Fruit fly (Drosophila melanogaster) whole organism: ENCODE data around the gene Nprl2.

ENCODE experiments used
- CG8478 ChIP-seq: fragments of >200 bp; optimal IDR thresholded peaks from 2 replicates; lab custom pipeline; 2018; ENCODE audit warnings: inconsistent platforms
- Dll ChIP-seq: fragments of >200 bp; optimal IDR thresholded peaks from 2 replicates; lab custom pipeline; 2017
- EcR ChIP-seq, 2 experiments: fragments of >200 bp; optimal IDR thresholded peaks; 2 replicates each; lab custom pipeline; 2017; ENCODE audit warnings: missing biosample characterization in 2 of 2, missing genetic modification characterization in 2 of 2, missing genetic modification reagents in 2 of 2
- pan ChIP-seq: fragments of >200 bp; optimal IDR thresholded peaks from 2 replicates; lab custom pipeline; 2017
- psq ChIP-seq: fragments of >200 bp; optimal IDR thresholded peaks from 2 replicates; lab custom pipeline; 2017
- usp ChIP-seq: fragments of >200 bp; optimal IDR thresholded peaks from 2 replicates; lab custom pipeline; 2017; ENCODE audit warnings: missing biosample characterization, missing genetic modification characterization, mixed read lengths

Nprl2 gene

DNA sequence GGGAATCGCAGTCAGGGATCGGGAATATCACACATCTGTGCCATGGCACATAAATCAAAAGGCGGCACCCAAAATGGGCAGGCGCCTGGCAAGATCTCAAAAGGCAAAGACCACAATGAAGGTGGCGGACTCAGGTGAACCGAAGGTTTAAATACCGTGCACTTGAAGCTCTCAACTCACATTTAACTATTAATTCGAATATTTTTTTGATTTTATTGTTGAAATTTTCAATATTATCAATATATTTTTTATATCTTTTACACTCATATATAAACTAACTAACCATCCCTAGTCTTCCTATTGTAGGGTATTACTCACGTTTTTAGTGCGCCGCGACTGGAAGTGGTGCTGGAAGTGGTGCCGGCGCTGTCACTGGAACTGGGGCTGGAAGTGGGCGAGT lies 35.2 kb downstream of the Nprl2 start:
- TF ChIP-seq pan: no peak
- no peak for TF ChIP-seq usp
- no peak for TF ChIP-seq psq (lab: Kevin White, UChicago)
- no peak for TF ChIP-seq CG8478
- TF ChIP-seq Dll (lab: Kevin White, UChicago): no peak

DNA sequence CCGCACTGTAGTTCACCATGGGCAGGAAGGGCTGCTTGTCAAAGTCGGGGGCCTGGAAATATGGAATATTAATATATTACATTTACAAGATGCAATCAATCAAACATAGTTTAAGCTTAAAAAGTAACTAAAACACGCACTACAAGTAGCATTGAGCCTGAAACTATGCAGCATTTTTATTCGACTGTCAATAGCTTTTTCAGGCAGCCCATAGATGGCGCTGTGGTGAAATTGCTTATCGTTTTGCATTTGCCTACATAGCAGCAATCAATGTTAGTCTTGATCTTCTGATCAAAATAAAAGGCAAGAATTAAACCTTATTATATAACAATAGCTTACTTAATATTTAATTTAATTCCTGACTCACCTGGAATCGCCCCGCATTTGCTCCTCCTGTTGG lies 37.6 kb downstream of the Nprl2 start:
- TF ChIP-seq psq (lab: Kevin White, UChicago): no peak
- TF ChIP-seq EcR (GFP tag; optimal IDR thresholded peaks at IDR 0.05; lab: Kevin White, UChicago): no peak
- TF ChIP-seq usp: no peak
- no peak for TF ChIP-seq pan
- TF ChIP-seq Dll (lab: Kevin White, UChicago): no peak

DNA sequence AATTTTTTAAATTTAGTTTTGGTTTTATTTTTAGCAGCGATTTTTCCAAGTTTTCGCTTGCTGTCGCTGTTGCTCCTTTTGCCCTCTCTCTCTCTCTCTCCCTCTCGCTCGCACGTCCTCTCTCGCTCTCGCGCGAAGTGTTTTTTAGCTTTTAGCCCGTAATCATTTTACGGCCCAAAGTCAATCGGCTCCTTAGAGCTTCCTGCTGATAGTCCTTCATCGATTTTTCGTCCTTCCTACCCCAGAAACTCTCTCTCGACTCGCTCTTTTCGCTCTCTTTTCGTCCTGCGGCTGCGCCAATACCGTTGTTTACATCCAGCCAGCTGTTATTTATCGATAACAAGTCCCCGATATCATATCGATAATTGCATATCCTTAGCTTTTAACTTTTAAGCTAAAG lies 39.9 kb downstream of the Nprl2 start, which contains the start of gene RSG7:
TSS of gene RSG7 (minus strand) at position 139 of the 400 bp plus-strand sequence.
- TF ChIP-seq Dll (lab: Kevin White, UChicago) (no peak), pan (no peak), EcR (GFP tag; optimal IDR thresholded peaks at IDR 0.05; lab: Kevin White, UChicago) (no peak), psq (lab: Kevin White, UChicago) (no peak), CG8478 (no peak), usp (no peak)

DNA sequence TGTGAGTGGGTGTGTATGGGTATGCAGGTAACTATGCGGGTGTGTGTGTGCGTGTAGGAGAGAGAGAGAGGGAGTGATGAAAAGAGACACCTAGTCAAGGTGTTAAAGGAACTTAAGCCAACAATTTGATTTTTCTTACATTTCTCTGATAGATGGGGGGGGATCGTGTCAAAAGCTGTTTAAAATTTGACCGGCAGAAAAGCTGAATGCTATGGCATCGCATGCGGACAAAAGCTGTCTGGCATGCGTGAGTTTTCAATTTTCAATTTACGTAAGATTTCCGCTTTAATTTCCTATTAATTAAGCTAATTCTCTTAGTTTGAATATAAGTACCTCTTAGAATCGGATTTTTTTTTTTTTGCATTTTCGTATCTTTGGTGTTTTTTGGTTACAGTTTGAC lies 44.3 kb downstream of the Nprl2 start:
- TF ChIP-seq EcR (GFP tag; optimal IDR thresholded peaks at IDR 0.05; lab: Kevin White, UChicago) (no peak), pan (no peak), Dll (lab: Kevin White, UChicago) (no peak), psq (lab: Kevin White, UChicago) (no peak), CG8478 (no peak)

DNA sequence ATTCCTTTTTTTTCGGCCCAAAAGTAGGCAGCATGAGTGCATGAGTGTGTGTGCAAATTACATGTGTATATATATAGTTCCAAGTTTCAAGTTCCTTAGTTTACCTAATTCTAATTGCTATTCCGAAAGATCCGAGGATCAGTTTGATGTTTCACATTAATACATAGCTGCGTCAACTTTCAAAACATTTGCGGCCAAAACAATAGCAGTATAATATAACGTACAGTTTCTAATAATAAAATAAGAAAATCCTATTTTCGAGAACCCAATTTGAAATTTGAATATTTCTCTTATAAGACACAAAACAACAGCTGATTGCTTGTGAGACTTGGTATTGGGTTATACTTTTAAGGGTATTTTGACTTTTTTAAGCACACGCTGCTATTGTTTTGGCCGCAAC lies 45.1 kb downstream of the Nprl2 start:
- TF ChIP-seq Dll (lab: Kevin White, UChicago) (no peak), pan (no peak), psq (lab: Kevin White, UChicago) (no peak), CG8478 (no peak), usp (no peak), EcR (GFP tag; optimal IDR thresholded peaks at IDR 0.05; lab: Kevin White, UChicago) (no peak)

DNA sequence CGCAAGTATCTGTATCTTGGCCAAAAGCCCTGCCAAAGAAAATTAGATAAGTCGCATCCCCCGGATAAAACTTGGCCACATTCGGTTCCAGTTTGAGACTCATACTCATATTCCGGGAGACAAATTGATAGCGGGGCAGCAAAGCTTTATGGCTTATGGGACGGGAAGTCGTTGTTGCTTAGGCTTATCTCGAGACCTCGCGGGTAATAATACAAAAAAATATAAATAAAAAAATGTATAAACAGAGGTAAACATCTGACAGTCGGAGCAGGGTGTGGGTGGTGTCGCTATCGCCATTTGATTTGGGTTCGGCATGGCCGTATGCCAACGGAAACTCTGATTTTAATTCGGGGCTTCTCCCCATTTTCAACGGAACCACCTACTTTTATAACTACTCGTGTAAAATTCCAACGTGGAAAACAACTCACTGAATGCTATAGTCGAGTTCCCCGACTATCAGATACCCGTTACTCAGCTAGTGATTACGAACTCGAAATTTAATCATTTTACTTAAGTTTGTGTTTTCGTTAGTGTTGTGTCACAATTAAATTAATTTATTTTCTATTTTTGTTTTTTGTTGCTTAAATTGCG lies 46.5 kb downstream of the Nprl2 start:
- TF ChIP-seq pan: no peak
- TF ChIP-seq psq (lab: Kevin White, UChicago): no peak
- no peak for TF ChIP-seq CG8478
- no peak for TF ChIP-seq Dll (lab: Kevin White, UChicago)
- TF ChIP-seq usp: no peak
- TF ChIP-seq EcR (GFP tag; optimal IDR thresholded peaks at IDR 0.05; lab: Kevin White, UChicago): no peak

DNA sequence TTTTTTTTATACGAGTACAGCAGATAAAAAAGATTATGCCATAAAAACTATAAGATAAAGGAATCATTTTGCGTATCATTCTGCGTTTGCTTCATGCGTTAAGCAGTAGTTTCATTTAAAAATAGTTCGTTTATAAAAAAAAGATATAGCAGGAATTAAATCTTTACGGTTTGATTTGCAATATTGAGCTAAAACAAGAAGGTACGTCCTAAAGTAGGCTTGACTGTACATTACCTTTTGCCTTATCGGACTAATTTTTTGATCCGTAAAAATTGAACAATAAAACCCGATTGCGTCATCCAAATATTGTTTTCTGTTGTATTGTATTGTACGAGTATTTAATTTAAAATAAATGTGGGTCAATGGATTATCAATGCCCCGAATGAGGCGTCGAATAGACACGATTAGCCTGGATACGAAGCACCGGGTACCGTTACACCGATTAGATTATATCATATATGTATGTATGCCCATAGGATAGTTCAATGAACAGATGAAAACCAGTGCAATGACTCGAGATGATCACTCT lies 47.3 kb downstream of the Nprl2 start:
- TF ChIP-seq EcR (GFP tag; optimal IDR thresholded peaks at IDR 0.05; lab: Kevin White, UChicago): no peak
- TF ChIP-seq pan: no peak
- TF ChIP-seq CG8478: no peak
- TF ChIP-seq usp: no peak
- no peak for TF ChIP-seq psq (lab: Kevin White, UChicago)
- no peak for TF ChIP-seq Dll (lab: Kevin White, UChicago)

dm6 chrX:16836091-16836799 lies 47.9 kb downstream of the Nprl2 start:
- TF ChIP-seq Dll (lab: Kevin White, UChicago): no peak
- no peak for TF ChIP-seq EcR (GFP tag; optimal IDR thresholded peaks at IDR 0.05; lab: Kevin White, UChicago)
- no peak for TF ChIP-seq CG8478
- TF ChIP-seq psq (lab: Kevin White, UChicago): no peak
- TF ChIP-seq usp: no peak
- no peak for TF ChIP-seq pan

dm6 chrX:16835304-16835703 lies 48.9 kb downstream of the Nprl2 start, which contains the start of the genes CG13004 and CG46306:
CG13004 (minus strand) TSS chrX:16835520.
CG46306 (minus strand) TSS chrX:16835520.
- TF ChIP-seq CG8478 (no peak), psq (lab: Kevin White, UChicago) (no peak)

DNA sequence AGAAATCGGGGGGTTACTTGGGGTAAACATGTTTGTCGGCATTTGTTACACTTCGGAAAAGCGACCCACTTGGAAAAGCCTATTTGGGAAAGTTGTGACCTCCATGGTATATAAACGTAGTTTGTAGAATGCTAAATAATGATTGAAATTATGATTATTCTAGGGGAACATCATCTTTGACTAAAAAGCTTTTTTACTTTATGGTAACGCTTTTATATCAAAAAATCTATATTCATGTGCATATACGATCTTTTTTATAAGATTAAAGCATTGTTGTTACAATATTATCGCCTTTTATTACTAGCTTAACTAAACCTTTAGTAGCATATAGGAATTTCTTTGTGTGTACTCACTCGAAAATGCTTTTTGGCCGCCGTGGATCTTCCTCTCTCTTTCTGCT lies 49.9 kb downstream of the Nprl2 start:
- no peak for TF ChIP-seq pan
- no peak for TF ChIP-seq EcR (GFP tag; optimal IDR thresholded peaks at IDR 0.05; lab: Kevin White, UChicago)
- TF ChIP-seq CG8478: no peak
- no peak for TF ChIP-seq usp
- no peak for TF ChIP-seq Dll (lab: Kevin White, UChicago)
- TF ChIP-seq psq (lab: Kevin White, UChicago): no peak

DNA sequence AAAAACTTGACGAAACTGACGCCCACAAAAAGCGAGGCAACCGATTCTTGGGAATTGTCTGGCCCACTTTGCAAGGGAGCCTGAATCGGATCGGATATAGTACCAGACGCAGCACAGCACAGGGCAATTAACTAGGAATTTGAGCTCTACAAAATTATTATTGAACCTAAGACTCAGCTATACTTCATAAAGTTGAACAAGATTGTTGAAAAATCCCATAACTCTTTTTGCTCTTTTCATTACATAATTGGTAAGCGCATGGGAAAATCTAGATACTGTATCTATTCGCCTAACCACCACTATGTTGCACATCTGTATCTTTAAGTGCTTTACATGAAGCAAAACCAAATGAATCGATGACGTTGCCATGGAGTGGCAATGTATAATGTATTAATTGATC lies 51.1 kb downstream of the Nprl2 start:
- TF ChIP-seq EcR (GFP tag; optimal IDR thresholded peaks at IDR 0.05; lab: Kevin White, UChicago) (no peak), psq (lab: Kevin White, UChicago) (no peak), Dll (lab: Kevin White, UChicago) (no peak), usp (no peak), pan (no peak), CG8478 (no peak)
